Worm (Caenorhabditis elegans) whole organism, mixed stage, embryonic: ENCODE data around the gene msp-10.

Experiments
- ceh-83 ChIP-seq: fragments of 200-800 bp; sonication (Bioruptor generic); optimal IDR thresholded peaks from 2 replicates; lab custom pipeline; 2018; ENCODE audit warnings: mild to moderate bottlenecking, missing genetic modification characterization, missing compliant biosample characterization
- ces-1 ChIP-seq: fragments of 150-350 bp; optimal IDR thresholded peaks from 2 replicates; lab custom pipeline; 2014; ENCODE audit warnings: missing biosample characterization, missing genetic modification reagents, missing genetic modification characterization
- elt-1 ChIP-seq: sonication (generic microtip); optimal IDR thresholded peaks from 2 replicates; lab custom pipeline; 2017; ENCODE audit warnings: missing genetic modification characterization, mild to moderate bottlenecking, missing compliant biosample characterization, antibody characterized with exemption, moderate library complexity, borderline replicate concordance; ENCODE audit not compliant: insufficient read depth
- ham-2 ChIP-seq: fragments of 200-800 bp; sonication (Bioruptor generic); optimal IDR thresholded peaks from 2 replicates; lab custom pipeline; 2018; ENCODE audit warnings: mild to moderate bottlenecking, missing genetic modification characterization, missing compliant biosample characterization
- lin-32 ChIP-seq: fragments of 200-800 bp; sonication (Bioruptor generic); optimal IDR thresholded peaks from 2 replicates; lab custom pipeline; 2018; ENCODE audit warnings: mild to moderate bottlenecking, missing genetic modification characterization, missing compliant biosample characterization
- mep-1 ChIP-seq: fragments of 150-350 bp; optimal IDR thresholded peaks from 2 replicates; lab custom pipeline; 2017; ENCODE audit warnings: missing biosample characterization, missing genetic modification reagents, missing genetic modification characterization, inconsistent platforms
- nhr-12 ChIP-seq: fragments of 150-350 bp; optimal IDR thresholded peaks from 2 replicates; lab custom pipeline; 2014; ENCODE audit warnings: missing biosample characterization, missing genetic modification characterization
- nhr-237 ChIP-seq: fragments of 150-350 bp; optimal IDR thresholded peaks from 2 replicates; lab custom pipeline; 2014; ENCODE audit warnings: missing biosample characterization, missing genetic modification characterization
- nhr-28 ChIP-seq: fragments of 150-350 bp; optimal IDR thresholded peaks from 2 replicates; lab custom pipeline; 2014; ENCODE audit warnings: missing biosample characterization, missing genetic modification characterization
- nhr-76 ChIP-seq: sonication (generic microtip); optimal IDR thresholded peaks from 2 replicates; lab custom pipeline; 2017; ENCODE audit warnings: missing biosample characterization, missing genetic modification characterization
- pha-4 ChIP-seq: fragments of 150-350 bp; optimal IDR thresholded peaks from 2 replicates; lab custom pipeline; 2018; ENCODE audit warnings: missing biosample characterization, missing genetic modification reagents, missing genetic modification characterization
- tbx-8 ChIP-seq: fragments of 200-800 bp; sonication (Bioruptor generic); optimal IDR thresholded peaks from 2 replicates; lab custom pipeline; 2018; ENCODE audit warnings: mild to moderate bottlenecking, missing genetic modification characterization, moderate library complexity, missing compliant biosample characterization

- TF ChIP-seq nhr-28 (tag; lab: Kevin White, UChicago) (no peak), ceh-83 (GFP tag; lab: Kevin White, UChicago) (no peak), ces-1 (GFP tag; lab: Kevin White, UChicago) (no peak), elt-1 (tag; lab: Kevin White, UChicago) (no peak), nhr-76 (tag; lab: Kevin White, UChicago) (no peak), lin-32 (GFP tag; lab: Kevin White, UChicago) (no peak), mep-1 (tag; lab: Kevin White, UChicago) (no peak), nhr-237 (tag; lab: Kevin White, UChicago) (no peak), nhr-12 (tag; lab: Kevin White, UChicago) (no peak), pha-4 (tag; lab: Kevin White, UChicago) (no peak), ham-2 (GFP tag; lab: Kevin White, UChicago) (no peak), tbx-8 (GFP tag; lab: Kevin White, UChicago) (no peak)
Measured at ce11 chrIV:9836317-9836716, 1.1 kb upstream of the msp-10 start, which contains the start of gene msp-81.
